Worm (Caenorhabditis elegans) whole organism, L2 larva: Measurements from ENCODE around the gene F44A6.3.

Source experiments
- C34F6.9 ChIP-seq: fragments of 150-350 bp; optimal IDR thresholded peaks from 2 replicates; lab custom pipeline; 2014; ENCODE audit warnings: missing biosample characterization, missing genetic modification characterization
- F13H6.1 ChIP-seq: sonication (generic microtip); optimal IDR thresholded peaks from 2 replicates; lab custom pipeline; 2016; ENCODE audit warnings: missing genetic modification characterization, missing compliant biosample characterization
- R02D3.7 ChIP-seq: fragments of 150-350 bp; optimal IDR thresholded peaks from 2 replicates; lab custom pipeline; 2014; ENCODE audit warnings: missing biosample characterization, missing genetic modification characterization
- Y55F3AM.14 ChIP-seq: fragments of 200-800 bp; sonication (Bioruptor generic); optimal IDR thresholded peaks from 2 replicates; lab custom pipeline; 2018; ENCODE audit warnings: mild to moderate bottlenecking, missing genetic modification characterization, missing compliant biosample characterization
- ZK546.5 ChIP-seq: sonication (generic microtip); optimal IDR thresholded peaks from 2 replicates; lab custom pipeline; 2017; ENCODE audit warnings: missing biosample characterization, missing genetic modification characterization
- aly-2 ChIP-seq: fragments of 150-350 bp; optimal IDR thresholded peaks from 2 replicates; lab custom pipeline; 2014; ENCODE audit warnings: missing biosample characterization, missing genetic modification characterization
- ama-1 ChIP-seq: fragments of 150-350 bp; optimal IDR thresholded peaks from 2 replicates; lab custom pipeline; 2018; ENCODE audit warnings: inconsistent platforms
- blmp-1 ChIP-seq: sonication (generic microtip); optimal IDR thresholded peaks from 2 replicates; lab custom pipeline; 2017; ENCODE audit warnings: missing genetic modification characterization, mild to moderate bottlenecking, missing compliant biosample characterization, antibody characterized with exemption, moderate library complexity; ENCODE audit not compliant: insufficient read depth
- crh-2 ChIP-seq: sonication (generic microtip); optimal IDR thresholded peaks from 2 replicates; lab custom pipeline; 2017; ENCODE audit warnings: missing biosample characterization, missing genetic modification characterization
- dmd-4 ChIP-seq: sonication (generic microtip); optimal IDR thresholded peaks from 2 replicates; lab custom pipeline; 2017; ENCODE audit warnings: missing biosample characterization, missing genetic modification characterization
- elt-1 ChIP-seq: fragments of 150-350 bp; optimal IDR thresholded peaks from 2 replicates; lab custom pipeline; 2014; ENCODE audit warnings: missing biosample characterization, missing genetic modification characterization
- elt-3 ChIP-seq: sonication (generic microtip); optimal IDR thresholded peaks from 2 replicates; lab custom pipeline; 2017; ENCODE audit warnings: missing biosample characterization, missing genetic modification characterization
- fos-1 ChIP-seq: fragments of 150-350 bp; optimal IDR thresholded peaks from 2 replicates; lab custom pipeline; 2014; ENCODE audit warnings: missing biosample characterization, missing genetic modification characterization
- gmeb-1 ChIP-seq: fragments of 150-350 bp; optimal IDR thresholded peaks from 2 replicates; lab custom pipeline; 2014; ENCODE audit warnings: missing biosample characterization, missing genetic modification characterization
- lin-13 ChIP-seq: fragments of 150-350 bp; optimal IDR thresholded peaks from 2 replicates; lab custom pipeline; 2014; ENCODE audit warnings: missing biosample characterization, missing genetic modification reagents, missing genetic modification characterization
- lsy-2 ChIP-seq, 2 experiments: fragments of 150-350 bp in 1 of 2; sonication (generic microtip) in 1 of 2; optimal IDR thresholded peaks; 2 replicates each; lab custom pipeline; 2014 to 2017; ENCODE audit warnings: missing biosample characterization in 2 of 2, missing genetic modification characterization in 2 of 2
- mab-5 ChIP-seq: fragments of 150-350 bp; optimal IDR thresholded peaks from 2 replicates; lab custom pipeline; 2014; ENCODE audit warnings: missing biosample characterization, missing genetic modification characterization
- mdl-1 ChIP-seq, 2 experiments: fragments of 150-350 bp in 1 of 2; sonication (generic microtip) in 1 of 2; optimal IDR thresholded peaks; 2 replicates each; lab custom pipeline; 2017; ENCODE audit warnings: missing biosample characterization in 2 of 2, missing genetic modification characterization in 2 of 2
- nhr-10 ChIP-seq: sonication (generic microtip); optimal IDR thresholded peaks from 2 replicates; lab custom pipeline; 2017; ENCODE audit warnings: missing biosample characterization, missing genetic modification characterization
- nhr-11 ChIP-seq: fragments of 150-350 bp; optimal IDR thresholded peaks from 2 replicates; lab custom pipeline; 2014; ENCODE audit warnings: missing biosample characterization, missing genetic modification characterization
- nhr-12 ChIP-seq: fragments of 150-350 bp; optimal IDR thresholded peaks from 2 replicates; lab custom pipeline; 2014; ENCODE audit warnings: missing biosample characterization, missing genetic modification characterization
- nhr-129 ChIP-seq: fragments of 150-350 bp; optimal IDR thresholded peaks from 2 replicates; lab custom pipeline; 2014; ENCODE audit warnings: missing biosample characterization, missing genetic modification characterization
- nhr-21 ChIP-seq: fragments of 150-350 bp; optimal IDR thresholded peaks from 2 replicates; lab custom pipeline; 2014; ENCODE audit warnings: missing biosample characterization, missing genetic modification characterization
- nhr-23 ChIP-seq: fragments of 150-350 bp; optimal IDR thresholded peaks from 2 replicates; lab custom pipeline; 2014; ENCODE audit warnings: missing biosample characterization, missing genetic modification reagents, missing genetic modification characterization
- nhr-237 ChIP-seq: fragments of 150-350 bp; optimal IDR thresholded peaks from 2 replicates; lab custom pipeline; 2014; ENCODE audit warnings: missing biosample characterization, missing genetic modification characterization
- nhr-25 ChIP-seq: fragments of 150-350 bp; sonication (generic microtip); optimal IDR thresholded peaks from 3 replicates; lab custom pipeline; 2014; ENCODE audit warnings: missing biosample characterization, missing genetic modification characterization
- nhr-77 ChIP-seq: fragments of 150-350 bp; optimal IDR thresholded peaks from 2 replicates; lab custom pipeline; 2014; ENCODE audit warnings: missing biosample characterization, missing genetic modification characterization
- sem-4 ChIP-seq: fragments of 150-350 bp; optimal IDR thresholded peaks from 2 replicates; lab custom pipeline; 2014; ENCODE audit warnings: missing biosample characterization, missing genetic modification reagents, missing genetic modification characterization
- skn-1 ChIP-seq: sonication (generic microtip); optimal IDR thresholded peaks from 2 replicates; lab custom pipeline; 2017; ENCODE audit warnings: missing biosample characterization, missing genetic modification characterization
- sma-3 ChIP-seq: sonication (generic microtip); optimal IDR thresholded peaks from 2 replicates; lab custom pipeline; 2016; ENCODE audit warnings: missing genetic modification reagents, missing genetic modification characterization, missing compliant biosample characterization
- sma-9 ChIP-seq, 2 experiments: fragments of 150-350 bp in 1 of 2; sonication (generic microtip) in 1 of 2; optimal IDR thresholded peaks; 2 replicates each; lab custom pipeline; 2014 to 2016; ENCODE audit warnings: missing genetic modification characterization in 2 of 2, mild to moderate bottlenecking in 1 of 2, missing biosample characterization in 1 of 2, missing compliant biosample characterization in 1 of 2, missing genetic modification reagents in 1 of 2, moderate library complexity in 1 of 2
- snpc-4 ChIP-seq: fragments of 150-350 bp; optimal IDR thresholded peaks from 2 replicates; lab custom pipeline; 2014; ENCODE audit warnings: missing biosample characterization, missing genetic modification characterization
- unc-39 ChIP-seq: fragments of 150-350 bp; optimal IDR thresholded peaks from 2 replicates; lab custom pipeline; 2014; ENCODE audit warnings: missing biosample characterization, missing genetic modification characterization
- unc-55 ChIP-seq: fragments of 150-350 bp; sonication (generic microtip); optimal IDR thresholded peaks from 3 replicates; lab custom pipeline; 2014; ENCODE audit warnings: missing biosample characterization, missing genetic modification reagents, missing genetic modification characterization
- unc-62 ChIP-seq: fragments of 150-350 bp; optimal IDR thresholded peaks from 2 replicates; lab custom pipeline; 2014; ENCODE audit warnings: missing biosample characterization, missing genetic modification reagents, missing genetic modification characterization
- zag-1 ChIP-seq: fragments of 150-350 bp; optimal IDR thresholded peaks from 2 replicates; lab custom pipeline; 2014; ENCODE audit warnings: missing biosample characterization, missing genetic modification characterization
- ztf-1 ChIP-seq: fragments of 200-800 bp; sonication (Bioruptor generic); conservative IDR thresholded peaks from 2 replicates; pipeline ENCODE4 v1.3.6; 2022; ENCODE audit warnings: missing genetic modification characterization, missing compliant biosample characterization
- ztf-11 ChIP-seq: sonication (generic microtip); optimal IDR thresholded peaks from 2 replicates; lab custom pipeline; 2017; ENCODE audit warnings: missing biosample characterization, missing genetic modification characterization

F44A6.3 gene

ce11 chrX:10206008-10206407, 6.6 kb upstream of the F44A6.3 start:
- no peak for TF ChIP-seq fos-1 (tag; lab: Kevin White, UChicago)
- TF ChIP-seq snpc-4 (tag; lab: Kevin White, UChicago), result no peak
- TF ChIP-seq unc-62 (GFP tag; lab: Kevin White, UChicago), result no peak
- no peak for TF ChIP-seq Y55F3AM.14
- no peak for TF ChIP-seq mdl-1 (tag; optimal IDR thresholded peaks at IDR 0.05; lab: Kevin White, UChicago)
- TF ChIP-seq R02D3.7, result no peak
- TF ChIP-seq sem-4 (tag; lab: Kevin White, UChicago), result no peak
- TF ChIP-seq lin-13, result no peak
- TF ChIP-seq nhr-10 (tag; lab: Kevin White, UChicago), result no peak
- no peak for TF ChIP-seq elt-1 (tag; lab: Kevin White, UChicago)
- no peak for TF ChIP-seq nhr-23 (tag; lab: Kevin White, UChicago)
- TF ChIP-seq nhr-77, result no peak
- no peak for TF ChIP-seq gmeb-1 (tag; lab: Kevin White, UChicago)

- TF ChIP-seq fos-1 (tag; lab: Kevin White, UChicago) (peak; percentile 2), nhr-10 (tag; lab: Kevin White, UChicago) (no peak)
Measured at ce11 chrX:10208481-10208880, 4.1 kb upstream of the F44A6.3 start.

- TF ChIP-seq sem-4 (tag; lab: Kevin White, UChicago) (no peak), crh-2 (tag; lab: Kevin White, UChicago) (no peak), sma-9 (GFP tag; optimal IDR thresholded peaks at IDR 0.05; lab: Kevin White, UChicago) (no peak), sma-9 (tag; optimal IDR thresholded peaks at IDR 0.05; lab: Kevin White, UChicago) (no peak), zag-1 (no peak), unc-55 (GFP tag; lab: Kevin White, UChicago) (peak; percentile 45), C34F6.9 (tag; lab: Kevin White, UChicago) (no peak), aly-2 (tag; lab: Kevin White, UChicago) (no peak), ztf-11 (tag; lab: Kevin White, UChicago) (no peak), blmp-1 (tag; lab: Kevin White, UChicago) (peak; percentile 44), elt-1 (tag; lab: Kevin White, UChicago) (no peak), gmeb-1 (tag; lab: Kevin White, UChicago) (no peak), nhr-11 (tag; lab: Kevin White, UChicago) (no peak), nhr-23 (tag; lab: Kevin White, UChicago) (no peak), skn-1 (tag; lab: Kevin White, UChicago) (no peak), nhr-237 (no peak)
Measured at ce11 chrX:10215429-10215828, 2.9 kb downstream of the F44A6.3 start, which contains the start of gene F44A6.4. Gene F44A6.4, minus strand, starts transcription at chrX:10215495.

ce11 chrX:10216344-10216743, 3.8 kb downstream of the F44A6.3 start:
- no peak for TF ChIP-seq zag-1
- TF ChIP-seq Y55F3AM.14, result no peak
- TF ChIP-seq elt-1 (tag; lab: Kevin White, UChicago), result no peak
- no peak for TF ChIP-seq nhr-77
- no peak for TF ChIP-seq ztf-11 (tag; lab: Kevin White, UChicago)
- TF ChIP-seq ZK546.5, result no peak
- TF ChIP-seq skn-1 (tag; lab: Kevin White, UChicago), result no peak
- TF ChIP-seq fos-1 (tag; lab: Kevin White, UChicago), result peak; percentile 36
- no peak for TF ChIP-seq nhr-129 (tag; lab: Kevin White, UChicago)
- peak; percentile 44 for TF ChIP-seq crh-2 (tag; lab: Kevin White, UChicago)
- TF ChIP-seq unc-55 (GFP tag; lab: Kevin White, UChicago), result peak; percentile 37
- TF ChIP-seq aly-2 (tag; lab: Kevin White, UChicago), result no peak
- no peak for TF ChIP-seq ztf-1 (GFP tag; lab: Robert Waterston, UW)
- TF ChIP-seq mdl-1 (tag; optimal IDR thresholded peaks at IDR 0.05; lab: Kevin White, UChicago), result no peak

ce11 chrX:10216857-10217256, 4.3 kb downstream of the F44A6.3 start:
- TF ChIP-seq sma-9 (GFP tag; optimal IDR thresholded peaks at IDR 0.05; lab: Kevin White, UChicago) (peak; percentile 5), sma-9 (tag; optimal IDR thresholded peaks at IDR 0.05; lab: Kevin White, UChicago) (no peak), ama-1 (no peak), elt-1 (tag; lab: Kevin White, UChicago) (no peak), snpc-4 (tag; lab: Kevin White, UChicago) (no peak), blmp-1 (tag; lab: Kevin White, UChicago) (no peak)

- peak in 1 of 2 experiments; percentile 26 for TF ChIP-seq lsy-2 (tag; optimal IDR thresholded peaks at IDR 0.05; lab: Kevin White, UChicago)
- no peak for TF ChIP-seq nhr-237
- no peak for TF ChIP-seq ztf-1 (GFP tag; lab: Robert Waterston, UW)
- TF ChIP-seq dmd-4 (tag; lab: Kevin White, UChicago), result no peak
- TF ChIP-seq sma-3 (GFP tag; lab: Kevin White, UChicago), result peak; percentile 49
- TF ChIP-seq nhr-11 (tag; lab: Kevin White, UChicago), result no peak
- TF ChIP-seq elt-3 (tag; lab: Kevin White, UChicago), result no peak
- TF ChIP-seq crh-2 (tag; lab: Kevin White, UChicago), result peak; percentile 59
- peak; percentile 56 for TF ChIP-seq nhr-129 (tag; lab: Kevin White, UChicago)
- TF ChIP-seq F13H6.1 (tag; lab: Kevin White, UChicago), result peak; percentile 37
- TF ChIP-seq sem-4 (tag; lab: Kevin White, UChicago), result no peak
- peak; percentile 69 for TF ChIP-seq sma-9 (GFP tag; optimal IDR thresholded peaks at IDR 0.05; lab: Kevin White, UChicago)
- no peak for TF ChIP-seq sma-9 (tag; optimal IDR thresholded peaks at IDR 0.05; lab: Kevin White, UChicago)
- no peak for TF ChIP-seq ama-1
- peak; percentile 79 for TF ChIP-seq nhr-25 (tag; lab: Kevin White, UChicago)
- no peak for TF ChIP-seq R02D3.7
- no peak for TF ChIP-seq nhr-10 (tag; lab: Kevin White, UChicago)
- TF ChIP-seq mab-5 (tag; lab: Kevin White, UChicago), result no peak
- TF ChIP-seq nhr-21 (tag; lab: Kevin White, UChicago), result peak; percentile 69
- no peak for TF ChIP-seq skn-1 (tag; lab: Kevin White, UChicago)
- TF ChIP-seq nhr-12 (tag; lab: Kevin White, UChicago), result no peak
- TF ChIP-seq unc-39 (tag; lab: Kevin White, UChicago), result no peak
- TF ChIP-seq gmeb-1 (tag; lab: Kevin White, UChicago), result peak; percentile 31
- peak in 1 of 2 experiments; percentile 42 for TF ChIP-seq mdl-1 (tag; optimal IDR thresholded peaks at IDR 0.05; lab: Kevin White, UChicago)
- no peak for TF ChIP-seq snpc-4 (tag; lab: Kevin White, UChicago)
Measured at ce11 chrX:10218779-10219178, 6.2 kb downstream of the F44A6.3 start, which contains the start of gene F44A6.5. Gene F44A6.5, minus strand, starts transcription at chrX:10218929.
